Fruit fly (Drosophila melanogaster): ENCODE data around the gene Rrp6.

The Rrp6 gene

DNA sequence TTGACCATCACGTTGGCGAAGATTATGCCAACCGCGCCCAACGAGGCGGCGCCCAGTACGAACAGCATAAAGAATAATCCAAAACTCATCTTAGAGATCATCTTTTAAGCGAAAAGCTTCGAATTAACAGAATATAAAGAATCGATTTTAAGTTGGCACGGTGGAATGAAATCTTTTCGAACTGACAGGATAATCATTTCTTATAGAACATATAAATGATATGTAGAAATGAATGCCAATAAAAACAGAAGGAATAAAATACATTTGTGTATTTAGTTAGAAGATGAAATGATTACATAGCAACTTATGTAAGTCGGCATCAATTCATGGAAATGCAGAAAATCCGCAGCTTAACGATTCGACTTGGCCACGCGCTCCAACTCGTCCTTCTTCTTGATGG lies 14.1 kb upstream of the Rrp6 start, which contains the start of gene VhaPPA1-2:
VhaPPA1-2 (minus strand) TSS at position 101 of the 400 bp plus-strand sequence.
- TF ChIP-seq vfl (GFP tag; optimal IDR thresholded peaks at IDR 0.05) (no peak), CG7928 (GFP tag; optimal IDR thresholded peaks at IDR 0.05) (no peak), CG17802 (tag; optimal IDR thresholded peaks at IDR 0.05) (no peak), CG4730 (GFP tag; IDR thresholded peaks at IDR 0.05) (no peak), Pdp1 (GFP tag; optimal IDR thresholded peaks at IDR 0.05) (no peak), CG31365 (tag; optimal IDR thresholded peaks at IDR 0.05) (no peak), CG4360 (GFP tag; IDR thresholded peaks at IDR 0.05) (no peak), CG8290 (GFP tag; optimal IDR thresholded peaks at IDR 0.05) (no peak), CG8290 (tag; optimal IDR thresholded peaks at IDR 0.05) (no peak), onecut (GFP tag; IDR thresholded peaks at IDR 0.05) (no peak), vvl (GFP tag; IDR thresholded peaks at IDR 0.05) (no peak), insv (GFP tag; optimal IDR thresholded peaks at IDR 0.05) (no peak), HLH54F (GFP tag; optimal IDR thresholded peaks at IDR 0.05) (no peak), Six4 (GFP tag; optimal IDR thresholded peaks at IDR 0.05) (no peak), ken (GFP tag; IDR thresholded peaks at IDR 0.05) (no peak), CG13424 (tag; optimal IDR thresholded peaks at IDR 0.05) (no peak), CG2129 (GFP tag; IDR thresholded peaks at IDR 0.05; ENCODE audit: partially characterized antibody) (no peak), CG11560 (tag; IDR thresholded peaks at IDR 0.05) (no peak)

DNA sequence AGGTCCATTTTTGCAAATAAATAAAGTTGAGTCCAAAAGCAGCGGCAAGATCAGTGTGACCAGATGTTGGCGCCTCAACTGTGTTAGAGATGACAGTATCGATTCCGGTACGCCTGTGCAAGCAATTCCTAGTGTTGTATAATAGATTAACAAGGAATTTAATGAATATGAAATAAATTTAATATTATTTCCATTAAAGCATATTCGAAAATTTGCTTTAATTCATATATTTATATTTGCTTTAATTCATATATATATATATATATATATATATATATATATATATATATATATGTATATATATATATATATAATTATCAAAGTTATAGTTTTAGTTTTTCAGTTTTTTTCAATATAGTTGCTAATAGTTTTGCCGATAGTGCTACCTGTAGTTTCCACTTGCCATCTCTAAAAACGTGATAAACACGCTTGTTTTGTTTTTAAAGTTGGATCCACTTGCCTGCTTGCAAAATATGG lies 12.3 kb upstream of the Rrp6 start, which contains the start of the genes Nup93-2 and CG3817:
Nup93-2 (minus strand) TSS at position 93 of the 477 bp plus-strand sequence.
CG3817 (plus strand) TSS at position 460 of the 477 bp plus-strand sequence.
- TF ChIP-seq lilli (GFP tag; optimal IDR thresholded peaks at IDR 0.05) (peak; percentile 40), sqz (GFP tag; optimal IDR thresholded peaks at IDR 0.05) (no peak), CG5180 (GFP tag; optimal IDR thresholded peaks at IDR 0.05) (peak; percentile 15), CG7556 (GFP tag; optimal IDR thresholded peaks at IDR 0.05) (peak; percentile 56), CG11085 (GFP tag; IDR thresholded peaks at IDR 0.05) (no peak), gcm (GFP tag; optimal IDR thresholded peaks at IDR 0.05) (peak; percentile 36), stc (GFP tag; IDR thresholded peaks at IDR 0.05) (no peak), rib (GFP tag; IDR thresholded peaks at IDR 0.05) (0 out of 2 replicates have a peak, but pooled peaks have one; percentile 23), CG15073 (GFP tag; optimal IDR thresholded peaks at IDR 0.05) (no peak), maf-S (GFP tag; optimal IDR thresholded peaks at IDR 0.05) (peak; percentile 6), CG18619 (GFP tag; optimal IDR thresholded peaks at IDR 0.05) (peak; percentile 40), fd3F (GFP tag; optimal IDR thresholded peaks at IDR 0.05) (peak; percentile 19), Ada2b (GFP tag; IDR thresholded peaks at IDR 0.05) (peak; percentile 26; the same call in 1 of the 2 replicates), Opbp (GFP tag; IDR thresholded peaks at IDR 0.05; ENCODE audit: partially characterized antibody) (peak; percentile 45; the same call in 1 of the 3 replicates), zfh1 (GFP tag; IDR thresholded peaks at IDR 0.05) (no peak), CG3726 (GFP tag; IDR thresholded peaks at IDR 0.05) (no peak), CG1602 (GFP tag; optimal IDR thresholded peaks at IDR 0.05) (peak; percentile 57), CG8359 (GFP tag; optimal IDR thresholded peaks at IDR 0.05; ENCODE audit: borderline replicate concordance) (no peak), Eip74EF (GFP tag; optimal IDR thresholded peaks at IDR 0.05) (peak in 1 of 2 experiments; percentile 66), NFAT (GFP tag; IDR thresholded peaks at IDR 0.05) (peak; percentile 58; the same call in 1 of the 2 replicates), insv (GFP tag; optimal IDR thresholded peaks at IDR 0.05) (peak in 1 of 2 experiments; percentile 18), BtbVII (GFP tag; optimal IDR thresholded peaks at IDR 0.05) (no peak), gsb-n (tag; optimal IDR thresholded peaks at IDR 0.05) (no peak), Nf-YC (tag; optimal IDR thresholded peaks at IDR 0.05) (peak; percentile 72), run (tag; optimal IDR thresholded peaks at IDR 0.05) (no peak), jing (GFP tag; optimal IDR thresholded peaks at IDR 0.05) (no peak), B-H1 (GFP tag; IDR thresholded peaks at IDR 0.05) (no peak; the same call in 1 of the 3 replicates), CG10462 (GFP tag; optimal IDR thresholded peaks at IDR 0.05) (no peak), sc (optimal IDR thresholded peaks at IDR 0.05) (no peak), sc (GFP tag; optimal IDR thresholded peaks at IDR 0.05) (no peak), sna (GFP tag; IDR thresholded peaks at IDR 0.05; ENCODE audit: partially characterized antibody) (no peak), CG4730 (GFP tag; IDR thresholded peaks at IDR 0.05) (peak; percentile 46), dpn (GFP tag; optimal IDR thresholded peaks at IDR 0.05) (peak; percentile 47 to 68), Dip2 (GFP tag; IDR thresholded peaks at IDR 0.05) (no peak)
